Worm (Caenorhabditis elegans): Measurements from ENCODE around the gene skpo-1.

- no peak for TF ChIP-seq pqm-1 (tag; optimal IDR thresholded peaks at IDR 0.05)
- TF ChIP-seq ceh-18 (tag; optimal IDR thresholded peaks at IDR 0.05): no peak
- TF ChIP-seq nhr-11 (tag; optimal IDR thresholded peaks at IDR 0.05): no peak
- TF ChIP-seq madf-2 (tag; optimal IDR thresholded peaks at IDR 0.05): no peak
- no peak for TF ChIP-seq odd-2 (tag; optimal IDR thresholded peaks at IDR 0.05)
- no peak for TF ChIP-seq dve-1 (tag; optimal IDR thresholded peaks at IDR 0.05)
Observed at ce11 chrII:8394205-8394604, 10.4 kb downstream of the skpo-1 start, which contains the start of gene F49E12.8.
